Worm (Caenorhabditis elegans): ENCODE measurements around the gene klp-17.

The klp-17 gene

ce11 chrII:11497365-11497764 lies 29.9 kb upstream of the klp-17 start, which contains the start of gene B0334.5:
Gene B0334.5 (plus strand): TSS chrII:11497665.
- no peak for TF ChIP-seq hlh-1 (tag; optimal IDR thresholded peaks at IDR 0.05)
- TF ChIP-seq sptf-1 (tag; optimal IDR thresholded peaks at IDR 0.05): no peak
- TF ChIP-seq ceh-39 (tag; optimal IDR thresholded peaks at IDR 0.05): no peak
- TF ChIP-seq nhr-12 (tag; optimal IDR thresholded peaks at IDR 0.05): no peak
- no peak for TF ChIP-seq ces-1 (GFP tag; optimal IDR thresholded peaks at IDR 0.05)
- TF ChIP-seq lin-32 (GFP tag; optimal IDR thresholded peaks at IDR 0.05): no peak

ce11 chrII:11496767-11497166 lies 29.3 kb upstream of the klp-17 start, which contains the start of gene emc-5:
Gene emc-5 (plus strand): TSS chrII:11496780.
- TF ChIP-seq flh-1 (GFP tag; optimal IDR thresholded peaks at IDR 0.05): no peak
- TF ChIP-seq nhr-28 (tag; optimal IDR thresholded peaks at IDR 0.05): no peak
- TF ChIP-seq lin-32 (GFP tag; optimal IDR thresholded peaks at IDR 0.05): no peak
- TF ChIP-seq mep-1 (tag; optimal IDR thresholded peaks at IDR 0.05): no peak
- peak; percentile 66 for TF ChIP-seq hlh-1 (tag; optimal IDR thresholded peaks at IDR 0.05)
- TF ChIP-seq tbx-8 (GFP tag; optimal IDR thresholded peaks at IDR 0.05): no peak
- TF ChIP-seq unc-62 (GFP tag; optimal IDR thresholded peaks at IDR 0.05): peak; percentile 49
- TF ChIP-seq ceh-43 (GFP tag; optimal IDR thresholded peaks at IDR 0.05): no peak
- peak; percentile 57 for TF ChIP-seq unc-120 (tag; optimal IDR thresholded peaks at IDR 0.05; ENCODE audit: poor library complexity, severe bottlenecking)

- no peak for TF ChIP-seq nhr-76 (tag; optimal IDR thresholded peaks at IDR 0.05)
- TF ChIP-seq unc-62 (GFP tag; optimal IDR thresholded peaks at IDR 0.05): no peak
Observed at ce11 chrII:11495806-11496205, 28.4 kb upstream of the klp-17 start.

- TF ChIP-seq zip-8 (tag; optimal IDR thresholded peaks at IDR 0.05): no peak
- no peak for TF ChIP-seq snpc-4 (tag; optimal IDR thresholded peaks at IDR 0.05)
- peak; percentile 91 for TF ChIP-seq lsy-2 (tag; optimal IDR thresholded peaks at IDR 0.05)
- TF ChIP-seq unc-62 (GFP tag; optimal IDR thresholded peaks at IDR 0.05): no peak
- no peak for TF ChIP-seq nhr-237 (tag; optimal IDR thresholded peaks at IDR 0.05)
- TF ChIP-seq elt-3 (tag; optimal IDR thresholded peaks at IDR 0.05): no peak
- peak; percentile 94 for TF ChIP-seq ces-1 (GFP tag; optimal IDR thresholded peaks at IDR 0.05)
- TF ChIP-seq nhr-28 (tag; optimal IDR thresholded peaks at IDR 0.05): no peak
Observed at ce11 chrII:11495307-11495706, 27.9 kb upstream of the klp-17 start, which contains the start of the genes ooc-3 and B0334.4. Gene ooc-3 (minus strand): TSS chrII:11495321. Gene B0334.4 (plus strand): TSS chrII:11495692.

ce11 chrII:11492843-11493242 lies 25.4 kb upstream of the klp-17 start, which contains the start of gene hacl-1:
Gene hacl-1 (minus strand): TSS chrII:11492963.
- no peak for TF ChIP-seq unc-62 (GFP tag; optimal IDR thresholded peaks at IDR 0.05)
- no peak for TF ChIP-seq ham-2 (GFP tag; optimal IDR thresholded peaks at IDR 0.05)
- no peak for TF ChIP-seq elt-1 (tag; optimal IDR thresholded peaks at IDR 0.05; ENCODE audit: borderline replicate concordance, insufficient read depth)
- TF ChIP-seq nhr-237 (tag; optimal IDR thresholded peaks at IDR 0.05): no peak
- no peak for TF ChIP-seq elt-3 (tag; optimal IDR thresholded peaks at IDR 0.05)
- TF ChIP-seq mab-5 (tag; optimal IDR thresholded peaks at IDR 0.05): no peak
- no peak for TF ChIP-seq blmp-1 (tag; optimal IDR thresholded peaks at IDR 0.05)
- TF ChIP-seq snpc-4 (tag; optimal IDR thresholded peaks at IDR 0.05): no peak
- TF ChIP-seq ceh-83 (GFP tag; optimal IDR thresholded peaks at IDR 0.05): no peak
- TF ChIP-seq mep-1 (tag; optimal IDR thresholded peaks at IDR 0.05): no peak
- no peak for TF ChIP-seq sptf-1 (tag; optimal IDR thresholded peaks at IDR 0.05)
- no peak for TF ChIP-seq unc-120 (tag; optimal IDR thresholded peaks at IDR 0.05; ENCODE audit: poor library complexity, severe bottlenecking)
- no peak for TF ChIP-seq nhr-2 (tag; optimal IDR thresholded peaks at IDR 0.05)
- TF ChIP-seq ztf-11 (tag; optimal IDR thresholded peaks at IDR 0.05): no peak
- no peak for TF ChIP-seq drap-1 (GFP tag; optimal IDR thresholded peaks at IDR 0.05)
- TF ChIP-seq unc-39 (tag; optimal IDR thresholded peaks at IDR 0.05): no peak

- TF ChIP-seq elt-3 (tag; optimal IDR thresholded peaks at IDR 0.05): no peak
Observed at ce11 chrII:11487999-11488398, 20.6 kb upstream of the klp-17 start, which contains the start of gene B0334.13. Gene B0334.13 (plus strand): TSS chrII:11488299.

- TF ChIP-seq lin-32 (GFP tag; optimal IDR thresholded peaks at IDR 0.05) (no peak), mab-5 (tag; optimal IDR thresholded peaks at IDR 0.05) (no peak), unc-39 (tag; optimal IDR thresholded peaks at IDR 0.05) (no peak), nhr-76 (tag; optimal IDR thresholded peaks at IDR 0.05) (no peak), tbx-8 (GFP tag; optimal IDR thresholded peaks at IDR 0.05) (no peak), zip-8 (tag; optimal IDR thresholded peaks at IDR 0.05) (no peak), nhr-12 (tag; optimal IDR thresholded peaks at IDR 0.05) (no peak), sem-2 (GFP tag; optimal IDR thresholded peaks at IDR 0.05) (no peak), hlh-1 (tag; optimal IDR thresholded peaks at IDR 0.05) (no peak)
Observed at ce11 chrII:11486698-11487234, 19.3 kb upstream of the klp-17 start, which contains the start of gene ttr-18. Gene ttr-18 (minus strand): TSS chrII:11486748.

All from whole organism, mixed stage, embryonic.